Worm (Caenorhabditis elegans) whole organism, mixed stage, embryonic: ENCODE results near the gene his-8.

Source experiments
- elt-1 ChIP-seq: sonication (generic microtip); optimal IDR thresholded peaks from 2 replicates; lab custom pipeline; 2017; ENCODE audit warnings: missing genetic modification characterization, mild to moderate bottlenecking, missing compliant biosample characterization, antibody characterized with exemption, moderate library complexity, borderline replicate concordance; ENCODE audit not compliant: insufficient read depth
- mep-1 ChIP-seq: fragments of 150-350 bp; optimal IDR thresholded peaks from 2 replicates; lab custom pipeline; 2017; ENCODE audit warnings: missing biosample characterization, missing genetic modification reagents, missing genetic modification characterization, inconsistent platforms

DNA sequence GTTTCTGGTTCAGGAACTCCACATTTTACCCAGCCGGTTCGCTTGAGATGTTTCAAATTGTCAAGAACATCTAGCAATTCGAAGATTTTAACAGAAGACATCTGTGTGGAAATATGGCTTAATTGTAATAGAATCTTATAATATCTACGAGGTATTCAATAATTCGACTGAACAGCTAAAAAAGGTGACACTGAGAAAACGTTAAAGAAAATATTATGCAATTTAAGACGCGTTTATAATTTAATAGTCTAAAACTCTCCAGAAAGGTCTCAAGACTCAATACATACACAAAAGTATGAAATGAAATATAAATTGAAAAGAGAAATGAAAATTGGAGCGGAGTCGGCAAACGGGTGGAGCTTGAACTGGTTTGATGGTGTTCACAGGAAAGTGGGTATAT is 19.5 kb downstream of the his-8 start, which contains the start of gene F45F2.9:
- no peak for TF ChIP-seq mep-1 (tag; lab: Kevin White, UChicago)
- no peak for TF ChIP-seq elt-1 (tag; lab: Kevin White, UChicago)
